Worm (Caenorhabditis elegans) whole organism, L4 larva: ENCODE measurements around the gene Y75B8A.10.

ENCODE experiments used
- F10B5.3 ChIP-seq: sonication (generic microtip); optimal IDR thresholded peaks from 2 replicates; lab custom pipeline; 2016; ENCODE audit warnings: mild to moderate bottlenecking, missing genetic modification characterization, missing compliant biosample characterization
- Y105C5A.15 ChIP-seq: fragments of 200-800 bp; sonication (Bioruptor generic); IDR thresholded peaks from 2 replicates; pipeline ENCODE4 v1.3.6; 2022; ENCODE audit warnings: missing genetic modification characterization, missing compliant biosample characterization
- Y75B8A.6 ChIP-seq: fragments of 200-800 bp; sonication (Bioruptor generic); IDR thresholded peaks from 2 replicates; pipeline ENCODE4 v1.3.6; 2022; ENCODE audit warnings: missing genetic modification reagents, missing genetic modification characterization, missing compliant biosample characterization
- aha-1 ChIP-seq: fragments of 150-350 bp; peaks from one replicate; lab custom pipeline; 2014; ENCODE audit warnings: missing biosample characterization, missing genetic modification characterization
- aly-2 ChIP-seq: sonication (generic microtip); optimal IDR thresholded peaks from 2 replicates; lab custom pipeline; 2018; ENCODE audit warnings: missing biosample characterization, missing genetic modification characterization
- attf-4 ChIP-seq: sonication (generic microtip); optimal IDR thresholded peaks from 3 replicates; lab custom pipeline; 2017; ENCODE audit warnings: missing biosample characterization, missing genetic modification characterization
- ceh-62 ChIP-seq: sonication (generic microtip); optimal IDR thresholded peaks from 2 replicates; lab custom pipeline; 2017; ENCODE audit warnings: missing biosample characterization, missing genetic modification characterization
- daf-19 ChIP-seq: fragments of 200-800 bp; sonication (Bioruptor generic); conservative IDR thresholded peaks from 2 replicates; pipeline ENCODE4 v1.3.6; 2022; ENCODE audit warnings: missing genetic modification characterization, missing compliant biosample characterization
- daf-8 ChIP-seq: fragments of 200-800 bp; sonication (Bioruptor generic); IDR thresholded peaks from 2 replicates; pipeline ENCODE4 v1.3.6; 2022; ENCODE audit warnings: missing genetic modification characterization, missing compliant biosample characterization
- dmd-6 ChIP-seq: fragments of 200-800 bp; sonication (Bioruptor generic); IDR thresholded peaks from 2 replicates; pipeline ENCODE4 v1.3.6; 2022; ENCODE audit warnings: missing genetic modification reagents, missing genetic modification characterization, missing compliant biosample characterization
- dmd-8 ChIP-seq: fragments of 200-800 bp; sonication (Bioruptor generic); IDR thresholded peaks from 2 replicates; pipeline ENCODE4 v1.3.6; 2022; ENCODE audit warnings: missing genetic modification characterization, missing compliant biosample characterization
- duxl-1 ChIP-seq: sonication (generic microtip); optimal IDR thresholded peaks from 2 replicates; lab custom pipeline; 2016; ENCODE audit warnings: mild to moderate bottlenecking, missing genetic modification characterization, moderate library complexity, missing compliant biosample characterization; ENCODE audit not compliant: poor library complexity
- dve-1 ChIP-seq: sonication (generic microtip); optimal IDR thresholded peaks from 2 replicates; lab custom pipeline; 2017; ENCODE audit warnings: antibody characterized with exemption, mild to moderate bottlenecking, missing genetic modification characterization, missing compliant biosample characterization; ENCODE audit not compliant: insufficient read depth
- egl-27 ChIP-seq: sonication (generic microtip); optimal IDR thresholded peaks from 3 replicates; lab custom pipeline; 2017; ENCODE audit warnings: missing biosample characterization, missing genetic modification reagents, missing genetic modification characterization
- gei-8 ChIP-seq: fragments of 200-800 bp; sonication (Bioruptor generic); optimal IDR thresholded peaks from 2 replicates; lab custom pipeline; 2018; ENCODE audit warnings: mild to moderate bottlenecking, missing genetic modification characterization, missing compliant biosample characterization
- hlh-11 ChIP-seq: fragments of 200-800 bp; sonication (Bioruptor generic); optimal IDR thresholded peaks from 2 replicates; lab custom pipeline; 2018; ENCODE audit warnings: mild to moderate bottlenecking, missing genetic modification characterization, missing compliant biosample characterization
- hmg-1.1 ChIP-seq: fragments of 200-800 bp; sonication (Bioruptor generic); IDR thresholded peaks from 2 replicates; pipeline ENCODE4 v1.3.6; 2022; ENCODE audit warnings: missing genetic modification reagents, missing genetic modification characterization, missing compliant biosample characterization
- jun-1 ChIP-seq: fragments of 150-350 bp; optimal IDR thresholded peaks from 2 replicates; lab custom pipeline; 2014; ENCODE audit warnings: missing biosample characterization, missing genetic modification reagents, missing genetic modification characterization
- lim-7 ChIP-seq: fragments of 200-800 bp; sonication (Bioruptor generic); IDR thresholded peaks from 2 replicates; pipeline ENCODE4 v1.3.6; 2022; ENCODE audit warnings: missing genetic modification characterization, missing compliant biosample characterization
- lin-1 ChIP-seq: fragments of 200-800 bp; sonication (Bioruptor generic); IDR thresholded peaks from 2 replicates; pipeline ENCODE4 v1.3.6; 2022; ENCODE audit warnings: missing genetic modification reagents, missing genetic modification characterization, missing compliant biosample characterization
- lin-13 ChIP-seq: fragments of 150-350 bp; optimal IDR thresholded peaks from 2 replicates; lab custom pipeline; 2014; ENCODE audit warnings: missing biosample characterization, missing genetic modification reagents, missing genetic modification characterization
- lin-15B ChIP-seq: fragments of 150-350 bp; sonication (generic microtip); optimal IDR thresholded peaks from 3 replicates; lab custom pipeline; 2014; ENCODE audit warnings: missing biosample characterization, missing genetic modification characterization
- lin-29 ChIP-seq: fragments of 200-800 bp; sonication (Bioruptor generic); IDR thresholded peaks from 2 replicates; pipeline ENCODE4 v1.3.6; 2022; ENCODE audit warnings: missing genetic modification reagents, missing genetic modification characterization, missing compliant biosample characterization
- lin-38 ChIP-seq: fragments of 200-800 bp; sonication (Bioruptor generic); IDR thresholded peaks from 2 replicates; pipeline ENCODE4 v1.3.6; 2022; ENCODE audit warnings: missing genetic modification reagents, missing genetic modification characterization, missing compliant biosample characterization
- lsy-2 ChIP-seq, 2 experiments: fragments of 150-350 bp in 1 of 2; sonication (generic microtip) in 1 of 2; optimal IDR thresholded peaks; 2 replicates each; lab custom pipeline; 2014 to 2017; ENCODE audit warnings: missing biosample characterization in 2 of 2, missing genetic modification characterization in 2 of 2
- mdl-1 ChIP-seq, 2 experiments: fragments of 150-350 bp in 1 of 2; sonication (generic microtip) in 1 of 2; optimal IDR thresholded peaks; 2 replicates each; lab custom pipeline; 2014 to 2017; ENCODE audit warnings: missing biosample characterization in 2 of 2, missing genetic modification characterization in 2 of 2
- mdt-29 ChIP-seq: fragments of 200-800 bp; sonication (Bioruptor generic); IDR thresholded peaks from 2 replicates; pipeline ENCODE4 v1.3.6; 2022; ENCODE audit warnings: missing genetic modification reagents, missing genetic modification characterization, missing compliant biosample characterization
- mep-1 ChIP-seq: fragments of 150-350 bp; sonication (generic microtip); optimal IDR thresholded peaks from 3 replicates; lab custom pipeline; 2014; ENCODE audit warnings: missing biosample characterization, missing genetic modification characterization
- mxl-2 ChIP-seq: fragments of 200-800 bp; sonication (Bioruptor generic); conservative IDR thresholded peaks from 2 replicates; pipeline ENCODE4 v1.3.6; 2022; ENCODE audit warnings: missing genetic modification reagents, missing genetic modification characterization, missing compliant biosample characterization
- nhr-11 ChIP-seq: fragments of 150-350 bp; optimal IDR thresholded peaks from 2 replicates; lab custom pipeline; 2014; ENCODE audit warnings: missing biosample characterization, missing genetic modification characterization
- nhr-237 ChIP-seq: sonication (generic microtip); optimal IDR thresholded peaks from 2 replicates; lab custom pipeline; 2017; ENCODE audit warnings: missing biosample characterization, missing genetic modification characterization
- nhr-25 ChIP-seq: sonication (generic microtip); optimal IDR thresholded peaks from 2 replicates; lab custom pipeline; 2017; ENCODE audit warnings: missing genetic modification characterization, mild to moderate bottlenecking, missing compliant biosample characterization, antibody characterized with exemption, moderate library complexity, borderline replicate concordance; ENCODE audit not compliant: insufficient read depth
- nhr-28 ChIP-seq: fragments of 150-350 bp; optimal IDR thresholded peaks from 2 replicates; lab custom pipeline; 2014; ENCODE audit warnings: missing biosample characterization, missing genetic modification characterization
- nhr-41 ChIP-seq: fragments of 200-800 bp; sonication (Bioruptor generic); IDR thresholded peaks from 2 replicates; pipeline ENCODE4 v1.3.6; 2022; ENCODE audit warnings: missing genetic modification reagents, missing genetic modification characterization, missing compliant biosample characterization
- nhr-48 ChIP-seq: sonication (generic microtip); optimal IDR thresholded peaks from 2 replicates; lab custom pipeline; 2016; ENCODE audit warnings: mild to moderate bottlenecking, missing genetic modification characterization, missing compliant biosample characterization
- nhr-76 ChIP-seq: fragments of 150-350 bp; optimal IDR thresholded peaks from 2 replicates; lab custom pipeline; 2014; ENCODE audit warnings: missing biosample characterization, missing genetic modification characterization
- nhr-77 ChIP-seq: fragments of 150-350 bp; optimal IDR thresholded peaks from 2 replicates; lab custom pipeline; 2014; ENCODE audit warnings: missing biosample characterization, missing genetic modification characterization
- php-3 ChIP-seq: fragments of 200-800 bp; sonication (Bioruptor generic); IDR thresholded peaks from 2 replicates; pipeline ENCODE4 v1.3.6; 2022; ENCODE audit warnings: missing genetic modification reagents, missing genetic modification characterization, missing compliant biosample characterization
- sdz-12 ChIP-seq: fragments of 200-800 bp; sonication (Bioruptor generic); optimal IDR thresholded peaks from 2 replicates; lab custom pipeline; 2018; ENCODE audit warnings: mild to moderate bottlenecking, missing genetic modification characterization, missing compliant biosample characterization
- set-16 ChIP-seq: fragments of 200-800 bp; sonication (Bioruptor generic); IDR thresholded peaks from 2 replicates; pipeline ENCODE4 v1.3.6; 2022; ENCODE audit warnings: missing genetic modification reagents, missing genetic modification characterization, missing compliant biosample characterization
- skn-1 ChIP-seq: fragments of 150-350 bp; optimal IDR thresholded peaks from 2 replicates; lab custom pipeline; 2014; ENCODE audit warnings: missing biosample characterization, missing genetic modification characterization
- snpc-4 ChIP-seq: fragments of 150-350 bp; optimal IDR thresholded peaks from 2 replicates; lab custom pipeline; 2014; ENCODE audit warnings: missing biosample characterization, missing genetic modification characterization
- unc-130 ChIP-seq: sonication (generic microtip); optimal IDR thresholded peaks from 2 replicates; lab custom pipeline; 2016; ENCODE audit warnings: missing genetic modification reagents, missing genetic modification characterization, missing compliant biosample characterization
- unc-39 ChIP-seq: sonication (generic microtip); optimal IDR thresholded peaks from 2 replicates; lab custom pipeline; 2017; ENCODE audit warnings: missing biosample characterization, missing genetic modification characterization

The Y75B8A.10 gene

ce11 chrIII:12186111-12186510 is 3.3 kb upstream of the Y75B8A.10 start, which contains the start of gene lury-1:
Gene lury-1, plus strand, starts transcription at chrIII:12186411.
- no peak for TF ChIP-seq aha-1 (tag; lab: Kevin White, UChicago)
- TF ChIP-seq mxl-2 (GFP tag; lab: Robert Waterston, UW) = no peak
- no peak for TF ChIP-seq nhr-237 (tag; lab: Kevin White, UChicago)
- TF ChIP-seq lin-29 (GFP tag; lab: Robert Waterston, UW) = no peak
- no peak for TF ChIP-seq nhr-48 (tag; lab: Kevin White, UChicago)
- TF ChIP-seq, all 104 proteins: peak for 0

DNA sequence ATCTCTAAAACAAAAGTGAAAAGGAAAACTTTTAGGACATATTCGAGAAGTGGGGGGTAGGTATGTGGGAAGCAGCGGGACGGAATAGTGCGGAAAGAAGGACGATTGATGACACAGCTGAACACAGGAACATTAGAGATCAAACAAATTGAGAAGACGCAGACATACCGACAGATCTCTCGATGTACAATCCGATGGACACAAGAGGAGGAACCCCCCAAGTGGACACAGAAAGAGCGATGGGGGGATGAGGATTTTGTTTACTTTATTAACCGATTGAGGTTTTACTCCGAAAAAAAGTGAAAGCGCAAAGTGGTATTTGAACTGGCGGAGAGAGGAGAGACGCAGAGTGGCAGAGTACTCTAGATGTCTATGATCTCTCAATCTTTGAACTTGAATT is 4.7 kb downstream of the Y75B8A.10 start:
- TF ChIP-seq Y105C5A.15 (no peak), ceh-62 (tag; lab: Kevin White, UChicago) (no peak), daf-19 (GFP tag; lab: Robert Waterston, UW) (no peak), snpc-4 (tag; lab: Kevin White, UChicago) (no peak), dmd-6 (GFP tag; lab: Robert Waterston, UW) (no peak), hmg-1.1 (GFP tag; lab: Robert Waterston, UW) (0 out of 2 replicates have a peak, but pooled peaks have one; percentile 27), nhr-77 (tag; lab: Kevin White, UChicago) (no peak), unc-39 (tag; lab: Kevin White, UChicago) (no peak), lsy-2 (tag; optimal IDR thresholded peaks at IDR 0.05; lab: Kevin White, UChicago) (no peak), mdt-29 (no peak), skn-1 (tag; lab: Kevin White, UChicago) (no peak), lin-13 (GFP tag; lab: Kevin White, UChicago) (no peak), lin-1 (GFP tag; lab: Robert Waterston, UW) (no peak), nhr-76 (tag; lab: Kevin White, UChicago) (no peak), dmd-8 (GFP tag; lab: Robert Waterston, UW) (no peak), lim-7 (GFP tag; lab: Robert Waterston, UW) (no peak), aly-2 (no peak), mep-1 (tag; lab: Kevin White, UChicago) (no peak), jun-1 (tag; lab: Kevin White, UChicago) (no peak), nhr-28 (tag; lab: Kevin White, UChicago) (peak; percentile 17), daf-8 (GFP tag; lab: Robert Waterston, UW) (no peak), F10B5.3 (tag; lab: Kevin White, UChicago) (no peak), nhr-25 (tag; lab: Kevin White, UChicago) (peak; percentile 77), unc-130 (no peak), attf-4 (tag; lab: Kevin White, UChicago) (no peak), duxl-1 (tag; lab: Kevin White, UChicago) (no peak), nhr-11 (tag; lab: Kevin White, UChicago) (no peak), sdz-12 (no peak), lin-15B (tag; lab: Kevin White, UChicago) (no peak), dve-1 (tag; lab: Kevin White, UChicago) (no peak), mdl-1 (tag; optimal IDR thresholded peaks at IDR 0.05; lab: Kevin White, UChicago) (peak in 1 of 2 experiments; percentile 1), php-3 (GFP tag; lab: Robert Waterston, UW) (no peak), egl-27 (no peak), nhr-41 (no peak), lin-38 (GFP tag; lab: Robert Waterston, UW) (no peak), set-16 (no peak), hlh-11 (tag; lab: Kevin White, UChicago) (peak; percentile 8), Y75B8A.6 (GFP tag; lab: Robert Waterston, UW) (no peak), gei-8 (GFP tag; lab: Kevin White, UChicago) (no peak)
- TF ChIP-seq, all 104 proteins: peak for 5
